Fruit fly (Drosophila melanogaster) whole organism, embryonic: ENCODE data around the gene CG13679.

Experiments
- Atf6 ChIP-seq: fragments of 200-800 bp; sonication (Bioruptor generic); IDR thresholded peaks from 2 replicates; pipeline ENCODE4 v1.3.6; 2022; ENCODE audit warnings: missing biosample characterization, missing genetic modification characterization
- BEAF-32 ChIP-seq: fragments of 200-800 bp; sonication (Bioruptor generic); optimal IDR thresholded peaks from 3 replicates; lab custom pipeline; 2017; ENCODE audit warnings: missing biosample characterization, missing genetic modification characterization, mild to moderate bottlenecking, moderate library complexity, missing genetic modification reagents
- CG11085 ChIP-seq: fragments of 200-800 bp; sonication (Bioruptor generic); IDR thresholded peaks from 2 replicates; pipeline ENCODE4 v1.3.6; 2022; ENCODE audit warnings: missing biosample characterization, missing genetic modification characterization
- CG11560 ChIP-seq: fragments of 200-800 bp; sonication (Bioruptor generic); IDR thresholded peaks from 3 replicates; pipeline ENCODE4 v1.3.6; 2022; ENCODE audit warnings: missing biosample characterization, missing genetic modification characterization
- CG12942 ChIP-seq: fragments of 200-800 bp; sonication (Bioruptor generic); optimal IDR thresholded peaks from 3 replicates; lab custom pipeline; 2016; ENCODE audit warnings: missing biosample characterization, missing genetic modification characterization
- CG14710 ChIP-seq: fragments of 200-800 bp; sonication (Bioruptor generic); optimal IDR thresholded peaks from 3 replicates; lab custom pipeline; 2019; ENCODE audit warnings: missing biosample characterization, mild to moderate bottlenecking, missing genetic modification characterization, moderate library complexity
- CG1529 ChIP-seq: fragments of 200-800 bp; sonication (Bioruptor generic); optimal IDR thresholded peaks from 3 replicates; lab custom pipeline; 2018; ENCODE audit warnings: missing biosample characterization, missing genetic modification characterization
- CG15601 ChIP-seq: fragments of 200-800 bp; sonication (Bioruptor generic); optimal IDR thresholded peaks from 3 replicates; lab custom pipeline; 2019; ENCODE audit warnings: missing biosample characterization, mild to moderate bottlenecking, missing genetic modification characterization, moderate library complexity
- CG2712 ChIP-seq: fragments of 200-800 bp; optimal IDR thresholded peaks from 3 replicates; lab custom pipeline; 2019; ENCODE audit warnings: missing biosample characterization, mild to moderate bottlenecking, missing genetic modification characterization, moderate library complexity
- CG30020 ChIP-seq: fragments of 200-800 bp; optimal IDR thresholded peaks from 2 replicates; lab custom pipeline; 2019; ENCODE audit warnings: missing biosample characterization, mild to moderate bottlenecking, missing genetic modification characterization, moderate library complexity
- CG5180 ChIP-seq: fragments of 200-800 bp; sonication (Bioruptor generic); optimal IDR thresholded peaks from 3 replicates; lab custom pipeline; 2017; ENCODE audit warnings: missing biosample characterization, missing genetic modification characterization, mild to moderate bottlenecking, moderate library complexity, missing genetic modification reagents
- CG6254 ChIP-seq: fragments of 200-800 bp; sonication (Bioruptor generic); optimal IDR thresholded peaks from 3 replicates; lab custom pipeline; 2017; ENCODE audit warnings: mild to moderate bottlenecking, missing biosample characterization, missing genetic modification reagents, missing genetic modification characterization
- CG6791 ChIP-seq: fragments of 200-800 bp; sonication (Bioruptor generic); IDR thresholded peaks from 3 replicates; pipeline ENCODE4 v1.3.6; 2022; ENCODE audit warnings: missing biosample characterization, missing genetic modification characterization; ENCODE audit not compliant: partially characterized antibody
- CG8281 ChIP-seq: fragments of 200-800 bp; sonication (Bioruptor generic); optimal IDR thresholded peaks from 2 replicates; lab custom pipeline; 2018; ENCODE audit warnings: missing biosample characterization, mild to moderate bottlenecking, missing genetic modification characterization, moderate library complexity
- CG8478 ChIP-seq: fragments of >200 bp; optimal IDR thresholded peaks from 2 replicates; lab custom pipeline; 2018
- CG9609 ChIP-seq: fragments of 200-800 bp; sonication (Bioruptor generic); optimal IDR thresholded peaks from 3 replicates; lab custom pipeline; 2016; ENCODE audit warnings: missing biosample characterization, missing genetic modification characterization
- CG9797 ChIP-seq: fragments of 200-800 bp; sonication (Bioruptor generic); optimal IDR thresholded peaks from 3 replicates; lab custom pipeline; 2018; ENCODE audit warnings: missing biosample characterization, mild to moderate bottlenecking, missing genetic modification characterization
- Dll ChIP-seq: fragments of 200-800 bp; sonication (Bioruptor generic); IDR thresholded peaks from 4 replicates; pipeline ENCODE4 v1.3.6; 2022; ENCODE audit warnings: missing biosample characterization, missing genetic modification characterization; ENCODE audit not compliant: partially characterized antibody
- E2f2 ChIP-seq: fragments of 200-800 bp; sonication (Bioruptor generic); IDR thresholded peaks from 2 replicates; pipeline ENCODE4 v1.3.6; 2022; ENCODE audit warnings: missing biosample characterization, missing genetic modification characterization
- GATAe ChIP-seq: fragments of 200-800 bp; sonication (Bioruptor generic); conservative IDR thresholded peaks from 2 replicates; pipeline ENCODE4 v1.3.6; 2022; ENCODE audit warnings: missing biosample characterization, missing genetic modification characterization
- H15 ChIP-seq: fragments of 200-800 bp; sonication (Bioruptor generic); IDR thresholded peaks from 3 replicates; pipeline ENCODE4 v1.3.6; 2022; ENCODE audit warnings: missing biosample characterization, missing genetic modification characterization
- MTF-1 ChIP-seq: fragments of 200-800 bp; sonication (Bioruptor generic); optimal IDR thresholded peaks from 2 replicates; lab custom pipeline; 2018; ENCODE audit warnings: missing biosample characterization, mild to moderate bottlenecking, missing genetic modification characterization, borderline replicate concordance
- NFAT ChIP-seq: fragments of 200-800 bp; sonication (Bioruptor generic); IDR thresholded peaks from 2 replicates; pipeline ENCODE4 v1.3.6; 2022; ENCODE audit warnings: missing biosample characterization, missing genetic modification characterization
- Opbp ChIP-seq: fragments of 200-800 bp; sonication (Bioruptor generic); IDR thresholded peaks from 3 replicates; pipeline ENCODE4 v1.3.6; 2022; ENCODE audit warnings: missing biosample characterization, missing genetic modification characterization; ENCODE audit not compliant: partially characterized antibody
- Six4 ChIP-seq: fragments of 200-800 bp; sonication (Bioruptor generic); optimal IDR thresholded peaks from 2 replicates; lab custom pipeline; 2016; ENCODE audit warnings: missing biosample characterization, missing genetic modification characterization
- bbx ChIP-seq: fragments of 200-800 bp; sonication (Bioruptor generic); IDR thresholded peaks from 2 replicates; pipeline ENCODE4 v1.3.6; 2022; ENCODE audit warnings: missing biosample characterization, missing genetic modification characterization; ENCODE audit not compliant: partially characterized antibody
- bcd ChIP-seq: fragments of 200-800 bp; sonication (Bioruptor generic); optimal IDR thresholded peaks from 2 replicates; lab custom pipeline; 2017; ENCODE audit warnings: missing biosample characterization, mild to moderate bottlenecking, missing genetic modification characterization
- bowl ChIP-seq: fragments of 200-800 bp; sonication (Bioruptor generic); IDR thresholded peaks from 2 replicates; pipeline ENCODE4 v1.3.6; 2022; ENCODE audit warnings: missing biosample characterization, missing genetic modification characterization
- cato ChIP-seq: fragments of 200-800 bp; sonication (Bioruptor generic); optimal IDR thresholded peaks from 2 replicates; lab custom pipeline; 2016; ENCODE audit warnings: missing biosample characterization, missing genetic modification characterization, borderline replicate concordance
- cg ChIP-seq: fragments of 200-800 bp; sonication (Bioruptor generic); optimal IDR thresholded peaks from 3 replicates; lab custom pipeline; 2019; ENCODE audit warnings: missing biosample characterization, mild to moderate bottlenecking, missing genetic modification characterization, moderate library complexity
- fd102C ChIP-seq: fragments of 200-800 bp; sonication (Bioruptor generic); optimal IDR thresholded peaks from 2 replicates; lab custom pipeline; 2018; ENCODE audit warnings: missing biosample characterization, mild to moderate bottlenecking, missing genetic modification characterization, moderate library complexity
- gfzf ChIP-seq: fragments of 200-800 bp; sonication (Bioruptor generic); optimal IDR thresholded peaks from 2 replicates; lab custom pipeline; 2016; ENCODE audit warnings: missing biosample characterization, mild to moderate bottlenecking, missing genetic modification characterization, moderate library complexity
- grau ChIP-seq: fragments of 200-800 bp; optimal IDR thresholded peaks from 3 replicates; lab custom pipeline; 2019; ENCODE audit warnings: missing biosample characterization, mild to moderate bottlenecking, missing genetic modification characterization, moderate library complexity
- gt ChIP-seq: fragments of 200-800 bp; sonication (Bioruptor generic); IDR thresholded peaks from 2 replicates; pipeline ENCODE4 v1.3.6; 2022; ENCODE audit warnings: missing biosample characterization, missing genetic modification characterization
- hbn ChIP-seq: fragments of 200-800 bp; sonication (Bioruptor generic); IDR thresholded peaks from 2 replicates; pipeline ENCODE4 v1.3.6; 2022; ENCODE audit warnings: missing biosample characterization, missing genetic modification characterization; ENCODE audit not compliant: partially characterized antibody
- ind ChIP-seq: fragments of 200-800 bp; sonication (Bioruptor generic); optimal IDR thresholded peaks from 3 replicates; lab custom pipeline; 2016; ENCODE audit warnings: missing biosample characterization, missing genetic modification characterization
- jing ChIP-seq: fragments of 200-800 bp; sonication (Bioruptor generic); optimal IDR thresholded peaks from 2 replicates; lab custom pipeline; 2018; ENCODE audit warnings: missing biosample characterization, mild to moderate bottlenecking, missing genetic modification characterization
- mam ChIP-seq: fragments of 200-800 bp; sonication (Bioruptor generic); optimal IDR thresholded peaks from 3 replicates; lab custom pipeline; 2016; ENCODE audit warnings: missing biosample characterization, missing genetic modification characterization
- nerfin-1 ChIP-seq: fragments of 200-800 bp; sonication (Bioruptor generic); optimal IDR thresholded peaks from 3 replicates; lab custom pipeline; 2019; ENCODE audit warnings: missing biosample characterization, mild to moderate bottlenecking, missing genetic modification characterization, moderate library complexity
- p53 ChIP-seq: fragments of 200-800 bp; sonication (Bioruptor generic); optimal IDR thresholded peaks from 2 replicates; lab custom pipeline; 2016; ENCODE audit warnings: missing biosample characterization, missing genetic modification characterization
- peb ChIP-seq: fragments of 200-800 bp; sonication (Bioruptor generic); IDR thresholded peaks from 2 replicates; pipeline ENCODE4 v1.3.6; 2022; ENCODE audit warnings: missing biosample characterization, missing genetic modification characterization
- pzg ChIP-seq: fragments of 200-800 bp; sonication (Bioruptor generic); optimal IDR thresholded peaks from 3 replicates; lab custom pipeline; 2018; ENCODE audit warnings: missing biosample characterization, mild to moderate bottlenecking, missing genetic modification characterization, moderate library complexity
- salm ChIP-seq: fragments of 200-800 bp; sonication (Bioruptor generic); optimal IDR thresholded peaks from 2 replicates; lab custom pipeline; 2018; ENCODE audit warnings: missing biosample characterization, mild to moderate bottlenecking, missing genetic modification characterization
- scrt ChIP-seq: fragments of 200-800 bp; sonication (Bioruptor generic); optimal IDR thresholded peaks from 2 replicates; lab custom pipeline; 2018; ENCODE audit warnings: missing biosample characterization, mild to moderate bottlenecking, missing genetic modification characterization, moderate library complexity
- so ChIP-seq: fragments of 200-800 bp; sonication (Bioruptor generic); IDR thresholded peaks from 3 replicates; pipeline ENCODE4 v1.3.6; 2022; ENCODE audit warnings: missing biosample characterization, missing genetic modification characterization
- trh ChIP-seq: fragments of 200-800 bp; sonication (Bioruptor generic); optimal IDR thresholded peaks from 2 replicates; lab custom pipeline; 2016; ENCODE audit warnings: missing biosample characterization, missing genetic modification characterization
- unpg ChIP-seq: fragments of 200-800 bp; sonication (Bioruptor generic); optimal IDR thresholded peaks from 3 replicates; lab custom pipeline; 2018; ENCODE audit warnings: missing biosample characterization, mild to moderate bottlenecking, missing genetic modification characterization, moderate library complexity
- wek ChIP-seq: fragments of 200-800 bp; sonication (Bioruptor generic); optimal IDR thresholded peaks from 3 replicates; lab custom pipeline; 2018; ENCODE audit warnings: missing biosample characterization, mild to moderate bottlenecking, missing genetic modification characterization, moderate library complexity
- wor ChIP-seq: fragments of 200-800 bp; sonication (Bioruptor generic); IDR thresholded peaks from 2 replicates; pipeline ENCODE4 v1.3.6; 2022; ENCODE audit warnings: missing biosample characterization, missing genetic modification characterization
- zen ChIP-seq: fragments of 200-800 bp; sonication (Bioruptor generic); optimal IDR thresholded peaks from 3 replicates; lab custom pipeline; 2018; ENCODE audit warnings: missing biosample characterization, mild to moderate bottlenecking, missing genetic modification characterization, moderate library complexity

Gene CG13679

dm6 chr3L:8191042-8191613, 11.5 kb upstream of the CG13679 start, which contains the start of gene MED24 (continued):
- TF ChIP-seq cato (GFP tag; lab: Kevin White, UChicago) (no peak), hbn (GFP tag; lab: Robert Waterston, UW) (no peak), mam (no peak), CG15601 (tag; lab: Kevin White, UChicago) (no peak), unpg (GFP tag; lab: Kevin White, UChicago) (no peak), CG8478 (no peak), cg (GFP tag; lab: Kevin White, UChicago) (no peak), E2f2 (GFP tag; lab: Robert Waterston, UW) (peak; percentile 84), CG6791 (no peak), CG2712 (tag; lab: Kevin White, UChicago) (no peak), Atf6 (GFP tag; lab: Robert Waterston, UW) (no peak), ind (GFP tag; lab: Kevin White, UChicago) (no peak), bowl (GFP tag; lab: Robert Waterston, UW) (no peak), Six4 (GFP tag; lab: Kevin White, UChicago) (no peak), GATAe (GFP tag; lab: Robert Waterston, UW) (no peak), bbx (GFP tag; lab: Robert Waterston, UW) (no peak), pzg (GFP tag; lab: Kevin White, UChicago) (peak; percentile 47), NFAT (GFP tag; lab: Robert Waterston, UW) (no peak), gt (GFP tag; lab: Robert Waterston, UW) (no peak), CG14710 (tag; lab: Kevin White, UChicago) (peak; percentile 38), BEAF-32 (GFP tag; lab: Kevin White, UChicago) (peak; percentile 17), Opbp (GFP tag; lab: Robert Waterston, UW) (no peak), CG11085 (GFP tag; lab: Robert Waterston, UW) (no peak), scrt (GFP tag; lab: Kevin White, UChicago) (no peak), bcd (no peak), H15 (GFP tag; lab: Robert Waterston, UW) (no peak), CG9797 (GFP tag; lab: Kevin White, UChicago) (peak; percentile 42), CG12942 (GFP tag; lab: Kevin White, UChicago) (no peak), jing (no peak), CG9609 (no peak), wek (GFP tag; lab: Kevin White, UChicago) (no peak), CG30020 (tag; lab: Kevin White, UChicago) (no peak), CG1529 (GFP tag; lab: Kevin White, UChicago) (no peak), nerfin-1 (tag; lab: Kevin White, UChicago) (no peak), p53 (no peak), wor (GFP tag; lab: Robert Waterston, UW) (no peak), trh (GFP tag; lab: Kevin White, UChicago) (no peak), grau (tag; lab: Kevin White, UChicago) (peak; percentile 9), fd102C (GFP tag; lab: Kevin White, UChicago) (no peak), CG6254 (GFP tag; lab: Kevin White, UChicago) (no peak), Dll (GFP tag; lab: Robert Waterston, UW) (no peak), CG8281 (tag; lab: Kevin White, UChicago) (no peak), CG11560 (tag; lab: Robert Waterston, UW) (no peak), salm (tag; lab: Kevin White, UChicago) (no peak), zen (tag; lab: Kevin White, UChicago) (peak; percentile 28), CG5180 (no peak), peb (no peak), MTF-1 (GFP tag; lab: Kevin White, UChicago) (no peak), so (no peak), gfzf (peak; percentile 71)
